Worm (Caenorhabditis elegans) whole organism, L2 larva: Measurements from ENCODE around the gene dnj-2.
A peak's percentile ranks its signal among the peaks of the same experiment; 100 is the strongest.
"Not testable (repeated sequence)": the region's sequence is repeated elsewhere in the genome, so short reads cannot be mapped to it uniquely, and the experiment has no call there.

ENCODE experiments used
- C34F6.9 ChIP-seq: fragments of 150-350 bp; optimal IDR thresholded peaks from 2 replicates; lab custom pipeline; 2014; ENCODE audit warnings: missing biosample characterization, missing genetic modification characterization
- F13H6.1 ChIP-seq: sonication (generic microtip); optimal IDR thresholded peaks from 2 replicates; lab custom pipeline; 2016; ENCODE audit warnings: missing genetic modification characterization, missing compliant biosample characterization
- R02D3.7 ChIP-seq: fragments of 150-350 bp; optimal IDR thresholded peaks from 2 replicates; lab custom pipeline; 2014; ENCODE audit warnings: missing biosample characterization, missing genetic modification characterization
- Y55F3AM.14 ChIP-seq: fragments of 200-800 bp; sonication (Bioruptor generic); optimal IDR thresholded peaks from 2 replicates; lab custom pipeline; 2018; ENCODE audit warnings: mild to moderate bottlenecking, missing genetic modification characterization, missing compliant biosample characterization
- ZK546.5 ChIP-seq: sonication (generic microtip); optimal IDR thresholded peaks from 2 replicates; lab custom pipeline; 2017; ENCODE audit warnings: missing biosample characterization, missing genetic modification characterization
- alr-1 ChIP-seq: fragments of 150-350 bp; optimal IDR thresholded peaks from 2 replicates; lab custom pipeline; 2014; ENCODE audit warnings: missing biosample characterization, missing genetic modification characterization
- ama-1 ChIP-seq: fragments of 150-350 bp; optimal IDR thresholded peaks from 2 replicates; lab custom pipeline; 2018; ENCODE audit warnings: inconsistent platforms
- ceh-16 ChIP-seq: fragments of 150-350 bp; optimal IDR thresholded peaks from 2 replicates; lab custom pipeline; 2014; ENCODE audit warnings: missing biosample characterization, missing genetic modification characterization
- ceh-82 ChIP-seq: fragments of 150-350 bp; optimal IDR thresholded peaks from 2 replicates; lab custom pipeline; 2014; ENCODE audit warnings: missing biosample characterization, missing genetic modification characterization
- crh-2 ChIP-seq: sonication (generic microtip); optimal IDR thresholded peaks from 2 replicates; lab custom pipeline; 2017; ENCODE audit warnings: missing biosample characterization, missing genetic modification characterization
- elt-1 ChIP-seq: fragments of 150-350 bp; optimal IDR thresholded peaks from 2 replicates; lab custom pipeline; 2014; ENCODE audit warnings: missing biosample characterization, missing genetic modification characterization
- elt-3 ChIP-seq: sonication (generic microtip); optimal IDR thresholded peaks from 2 replicates; lab custom pipeline; 2017; ENCODE audit warnings: missing biosample characterization, missing genetic modification characterization
- lin-11 ChIP-seq: fragments of 150-350 bp; sonication (generic microtip); optimal IDR thresholded peaks from 2 replicates; lab custom pipeline; 2014; ENCODE audit warnings: missing biosample characterization, missing genetic modification characterization, inconsistent platforms, mixed read lengths
- lin-39 ChIP-seq: fragments of 150-350 bp; optimal IDR thresholded peaks from 2 replicates; lab custom pipeline; 2014; ENCODE audit warnings: missing biosample characterization, missing genetic modification reagents, missing genetic modification characterization
- lsy-2 ChIP-seq, 2 experiments: fragments of 150-350 bp in 1 of 2; sonication (generic microtip) in 1 of 2; optimal IDR thresholded peaks; 2 replicates each; lab custom pipeline; 2014 to 2017; ENCODE audit warnings: missing biosample characterization in 2 of 2, missing genetic modification characterization in 2 of 2
- mab-5 ChIP-seq: fragments of 150-350 bp; optimal IDR thresholded peaks from 2 replicates; lab custom pipeline; 2014; ENCODE audit warnings: missing biosample characterization, missing genetic modification characterization
- nhr-11 ChIP-seq: fragments of 150-350 bp; optimal IDR thresholded peaks from 2 replicates; lab custom pipeline; 2014; ENCODE audit warnings: missing biosample characterization, missing genetic modification characterization
- nhr-129 ChIP-seq: fragments of 150-350 bp; optimal IDR thresholded peaks from 2 replicates; lab custom pipeline; 2014; ENCODE audit warnings: missing biosample characterization, missing genetic modification characterization
- nhr-23 ChIP-seq: fragments of 150-350 bp; optimal IDR thresholded peaks from 2 replicates; lab custom pipeline; 2014; ENCODE audit warnings: missing biosample characterization, missing genetic modification reagents, missing genetic modification characterization
- nhr-25 ChIP-seq: fragments of 150-350 bp; sonication (generic microtip); optimal IDR thresholded peaks from 3 replicates; lab custom pipeline; 2014; ENCODE audit warnings: missing biosample characterization, missing genetic modification characterization
- peb-1 ChIP-seq: fragments of 150-350 bp; optimal IDR thresholded peaks from 2 replicates; lab custom pipeline; 2014; ENCODE audit warnings: missing biosample characterization, missing genetic modification characterization
- sem-4 ChIP-seq: fragments of 150-350 bp; optimal IDR thresholded peaks from 2 replicates; lab custom pipeline; 2014; ENCODE audit warnings: missing biosample characterization, missing genetic modification reagents, missing genetic modification characterization
- sma-3 ChIP-seq: sonication (generic microtip); optimal IDR thresholded peaks from 2 replicates; lab custom pipeline; 2016; ENCODE audit warnings: missing genetic modification reagents, missing genetic modification characterization, missing compliant biosample characterization
- sma-9 ChIP-seq, 2 experiments: fragments of 150-350 bp in 1 of 2; sonication (generic microtip) in 1 of 2; optimal IDR thresholded peaks; 2 replicates each; lab custom pipeline; 2014 to 2016; ENCODE audit warnings: missing genetic modification characterization in 2 of 2, mild to moderate bottlenecking in 1 of 2, missing biosample characterization in 1 of 2, missing compliant biosample characterization in 1 of 2, missing genetic modification reagents in 1 of 2, moderate library complexity in 1 of 2
- snpc-4 ChIP-seq: fragments of 150-350 bp; optimal IDR thresholded peaks from 2 replicates; lab custom pipeline; 2014; ENCODE audit warnings: missing biosample characterization, missing genetic modification characterization
- unc-55 ChIP-seq: fragments of 150-350 bp; sonication (generic microtip); optimal IDR thresholded peaks from 3 replicates; lab custom pipeline; 2014; ENCODE audit warnings: missing biosample characterization, missing genetic modification reagents, missing genetic modification characterization
- unc-62 ChIP-seq: fragments of 150-350 bp; optimal IDR thresholded peaks from 2 replicates; lab custom pipeline; 2014; ENCODE audit warnings: missing biosample characterization, missing genetic modification reagents, missing genetic modification characterization
- ztf-1 ChIP-seq: fragments of 200-800 bp; sonication (Bioruptor generic); conservative IDR thresholded peaks from 2 replicates; pipeline ENCODE4 v1.3.6; 2022; ENCODE audit warnings: missing genetic modification characterization, missing compliant biosample characterization
- ztf-11 ChIP-seq: sonication (generic microtip); optimal IDR thresholded peaks from 2 replicates; lab custom pipeline; 2017; ENCODE audit warnings: missing biosample characterization, missing genetic modification characterization

The dnj-2 gene

DNA sequence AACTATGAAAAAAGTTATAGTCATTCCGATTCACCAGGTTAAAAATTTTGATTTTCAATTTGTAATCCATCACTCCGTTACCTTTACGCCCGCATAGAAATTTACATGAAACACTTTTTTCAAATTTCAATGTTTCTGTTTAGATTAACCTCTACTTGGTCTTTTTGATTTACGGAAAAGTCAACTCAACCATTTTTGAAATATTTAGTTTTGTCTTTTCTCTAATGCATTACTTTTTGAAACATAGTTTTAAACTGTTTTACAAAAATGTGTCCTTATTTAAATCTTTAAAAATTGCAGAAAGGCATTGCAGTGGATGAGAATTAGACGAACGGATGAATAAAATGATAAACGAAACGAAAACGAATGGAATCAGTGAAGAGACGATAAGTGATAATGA lies 40.6 kb downstream of the dnj-2 start, which contains the start of gene gtl-2:
gtl-2 (plus strand) TSS at position 301 of the 400 bp plus-strand sequence.
- no peak for TF ChIP-seq lin-11 (tag; lab: Kevin White, UChicago)
- no peak for TF ChIP-seq crh-2 (tag; lab: Kevin White, UChicago)
- TF ChIP-seq lsy-2 (tag; optimal IDR thresholded peaks at IDR 0.05; lab: Kevin White, UChicago): no peak
- no peak for TF ChIP-seq peb-1 (tag; lab: Kevin White, UChicago)
- no peak for TF ChIP-seq elt-1 (tag; lab: Kevin White, UChicago)
- TF ChIP-seq elt-3 (tag; lab: Kevin White, UChicago): no peak
- no peak for TF ChIP-seq sem-4 (tag; lab: Kevin White, UChicago)
- TF ChIP-seq alr-1 (tag; lab: Kevin White, UChicago): no peak
- no peak for TF ChIP-seq ZK546.5 (tag; lab: Kevin White, UChicago)
- TF ChIP-seq sma-3: no peak
- TF ChIP-seq, all 48 proteins: peak for 0

DNA sequence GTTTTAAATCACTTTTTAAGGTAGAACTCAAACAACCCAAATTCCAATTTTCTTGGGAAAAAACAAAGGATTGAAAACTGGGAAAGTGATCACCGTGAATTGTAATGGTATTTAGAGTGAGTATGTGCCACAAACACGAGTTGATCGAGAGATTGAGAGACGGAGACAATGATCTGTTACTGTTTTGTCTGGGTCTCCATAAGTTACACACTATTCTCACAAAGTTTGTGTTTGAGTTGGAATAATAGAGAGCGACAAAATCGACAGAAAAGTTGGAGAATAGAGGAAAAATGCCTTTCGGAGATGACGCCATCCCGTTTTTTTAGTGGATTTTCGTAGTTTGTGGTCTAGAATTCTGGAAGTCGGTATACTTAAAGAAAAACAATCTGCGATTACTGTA lies 42.5 kb downstream of the dnj-2 start, which contains the start of gene nhr-7:
nhr-7 (minus strand) TSS at position 101 of the 400 bp plus-strand sequence.
- peak; percentile 32 for TF ChIP-seq nhr-129 (tag; lab: Kevin White, UChicago)
- TF ChIP-seq elt-3 (tag; lab: Kevin White, UChicago): no peak

DNA sequence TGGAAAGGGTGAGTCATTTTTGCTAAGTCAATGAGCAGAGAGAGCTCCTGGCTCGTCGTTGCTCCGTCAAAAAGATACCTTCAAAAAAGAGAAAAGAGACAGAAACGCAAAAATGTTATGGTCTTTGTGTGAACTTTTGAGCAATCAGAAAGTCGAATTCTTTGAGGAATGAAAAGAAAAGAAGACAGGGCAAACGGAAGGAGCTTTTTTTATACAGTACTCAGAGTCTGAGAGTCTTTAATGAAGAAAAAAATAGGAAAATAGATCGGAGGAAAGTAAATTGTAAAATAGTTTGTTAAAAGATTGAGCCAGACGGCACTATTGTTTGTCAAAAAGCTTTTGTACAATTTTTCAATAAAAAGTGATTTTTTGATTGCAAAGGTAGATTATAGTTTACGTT lies 44.3 kb downstream of the dnj-2 start:
- TF ChIP-seq ztf-1 (GFP tag; lab: Robert Waterston, UW): no peak
- no peak for TF ChIP-seq peb-1 (tag; lab: Kevin White, UChicago)
- TF ChIP-seq F13H6.1 (tag; lab: Kevin White, UChicago): peak; percentile 57
- no peak for TF ChIP-seq C34F6.9

DNA sequence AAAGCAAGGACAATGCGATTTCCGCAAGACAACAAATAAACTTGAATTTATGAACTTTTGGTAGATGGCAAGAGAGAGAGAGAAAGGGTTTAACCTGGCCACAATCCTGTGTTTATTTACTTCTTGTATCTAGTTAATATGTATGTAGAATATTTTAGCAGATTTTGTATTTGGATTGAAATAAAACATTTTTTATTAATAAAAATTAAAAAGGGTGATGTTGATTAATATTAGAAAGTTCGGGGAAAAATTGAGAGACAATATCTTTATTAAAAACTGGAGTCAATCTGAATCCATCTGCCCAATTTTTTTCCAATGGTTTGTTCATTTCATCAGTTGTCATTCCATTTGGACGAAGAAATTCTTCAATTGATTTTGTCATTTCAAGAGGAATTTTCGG lies 47.7 kb downstream of the dnj-2 start, which contains the start of gene col-127:
col-127 (minus strand) TSS at position 101 of the 400 bp plus-strand sequence.
- TF ChIP-seq unc-55 (GFP tag; lab: Kevin White, UChicago): no peak
- TF ChIP-seq lsy-2 (tag; optimal IDR thresholded peaks at IDR 0.05; lab: Kevin White, UChicago): no peak
- no peak for TF ChIP-seq ceh-82 (tag; lab: Kevin White, UChicago)
- no peak for TF ChIP-seq crh-2 (tag; lab: Kevin White, UChicago)
- no peak for TF ChIP-seq ZK546.5 (tag; lab: Kevin White, UChicago)
- TF ChIP-seq nhr-11 (tag; lab: Kevin White, UChicago): no peak
- no peak for TF ChIP-seq lin-39 (tag; lab: Kevin White, UChicago)
- no peak for TF ChIP-seq nhr-25
- TF ChIP-seq sma-9 (GFP tag; optimal IDR thresholded peaks at IDR 0.05; lab: Kevin White, UChicago): no peak
- no peak for TF ChIP-seq sma-9 (tag; optimal IDR thresholded peaks at IDR 0.05; lab: Kevin White, UChicago)
- TF ChIP-seq ztf-11 (tag; lab: Kevin White, UChicago): no peak
- TF ChIP-seq snpc-4 (tag; lab: Kevin White, UChicago): no peak
- no peak for TF ChIP-seq unc-62 (GFP tag; lab: Kevin White, UChicago)
- TF ChIP-seq ceh-16 (tag; lab: Kevin White, UChicago): no peak
- TF ChIP-seq elt-3 (tag; lab: Kevin White, UChicago): no peak
- TF ChIP-seq mab-5 (tag; lab: Kevin White, UChicago): no peak
- no peak for TF ChIP-seq peb-1 (tag; lab: Kevin White, UChicago)
- no peak for TF ChIP-seq Y55F3AM.14 (GFP tag; lab: Kevin White, UChicago)
- no peak for TF ChIP-seq ama-1 (lab: Kevin White, UChicago)
- no peak for TF ChIP-seq R02D3.7 (tag; lab: Kevin White, UChicago)
- TF ChIP-seq, all 48 proteins: peak for 0

DNA sequence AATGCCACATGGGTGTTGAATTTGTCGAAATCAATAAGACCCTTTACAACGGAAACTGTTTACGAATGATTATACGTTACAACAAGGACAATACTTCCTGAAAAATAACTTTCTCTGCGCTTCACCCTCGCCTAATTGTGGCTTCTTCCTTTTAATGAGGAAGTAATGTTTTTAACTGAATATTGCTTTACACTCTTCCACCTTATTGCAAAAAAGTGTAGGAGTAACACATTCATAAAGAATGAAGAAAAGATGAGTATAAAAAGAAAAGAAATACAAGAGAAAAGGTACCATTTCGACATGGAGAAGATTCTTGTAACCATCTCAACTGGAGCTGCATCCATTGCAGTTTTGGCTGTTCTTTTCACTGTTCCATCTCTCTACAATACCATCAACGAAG lies 50.7 kb downstream of the dnj-2 start, which contains the start of gene col-126:
col-126 (plus strand) TSS at position 301 of the 400 bp plus-strand sequence.
- not testable (repeated sequence) for TF ChIP-seq nhr-23 (tag; lab: Kevin White, UChicago); ama-1 (lab: Kevin White, UChicago); F13H6.1 (tag; lab: Kevin White, UChicago)
